Worm (Caenorhabditis elegans): ENCODE results near the gene tmem-184.

DNA sequence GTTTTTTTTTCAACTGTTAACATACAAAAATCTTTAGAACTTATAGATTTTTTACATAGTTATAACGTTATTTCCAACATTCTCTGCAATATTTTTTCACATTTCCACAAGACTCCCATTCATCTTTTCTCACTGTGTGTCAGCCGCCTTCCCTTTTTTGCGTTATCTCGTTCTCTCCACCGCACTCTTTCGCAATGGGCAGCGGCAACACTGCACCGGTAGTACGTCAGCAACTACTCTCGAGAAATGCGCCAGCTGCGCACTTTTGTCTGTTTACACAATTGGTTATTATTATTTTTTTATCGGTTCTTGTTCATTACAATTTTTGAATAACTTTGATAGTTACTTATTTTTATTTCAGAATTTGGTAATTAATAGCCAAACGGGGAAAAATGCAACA, 40.3 kb upstream of the tmem-184 start, which contains the start of gene C05G5.2:
- TF ChIP-seq akir-1 (GFP tag; optimal IDR thresholded peaks at IDR 0.05) (no peak), egrh-3 (GFP tag; IDR thresholded peaks at IDR 0.05) (peak; percentile 57)

All from whole organism, young adult.